Worm (Caenorhabditis elegans): ENCODE data around the gene ivns-1.

DNA sequence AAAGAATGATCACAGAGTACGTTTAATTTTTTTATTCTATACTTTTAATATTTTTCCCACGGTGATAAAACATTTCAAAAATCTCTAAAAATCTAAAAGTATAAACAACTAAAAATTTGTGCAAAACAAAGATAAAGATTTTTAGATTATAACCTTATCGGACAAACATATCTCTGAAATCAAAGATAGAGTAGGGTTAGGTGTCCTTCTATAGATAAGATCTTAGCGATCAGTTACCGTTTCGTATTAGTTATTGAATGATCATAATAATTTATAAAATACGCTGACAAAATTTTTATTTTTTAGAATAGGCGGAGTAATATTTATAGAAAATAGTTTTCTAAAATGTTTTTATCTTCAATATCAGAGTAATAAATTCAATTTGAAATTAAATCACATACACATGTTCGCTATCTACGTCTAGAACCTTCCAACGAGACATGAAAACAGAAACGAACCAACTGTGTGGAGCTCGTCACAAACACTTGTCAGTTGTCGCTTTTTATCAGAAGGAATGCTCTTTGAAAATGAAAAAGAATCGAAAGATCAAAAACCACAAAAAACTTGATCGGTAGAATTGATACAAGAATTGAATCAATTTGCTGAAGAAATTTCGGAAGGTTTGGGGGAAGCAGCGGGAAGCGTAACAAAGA is 37.6 kb upstream of the ivns-1 start:
- TF ChIP-seq med-1 (GFP tag; optimal IDR thresholded peaks at IDR 0.05; ENCODE audit: insufficient read depth) (no peak), T22C8.4 (GFP tag; IDR thresholded peaks at IDR 0.05) (no peak), tab-1 (GFP tag; IDR thresholded peaks at IDR 0.05) (no peak), flt-1 (GFP tag; IDR thresholded peaks at IDR 0.05) (no peak), ref-1 (GFP tag; conservative IDR thresholded peaks at IDR 0.05) (no peak), ztf-29 (GFP tag; IDR thresholded peaks at IDR 0.05) (no peak)
